Worm (Caenorhabditis elegans) whole organism, L4 larva: ENCODE results near the gene C44C10.12.

Experiments used
- F26F4.8 ChIP-seq: fragments of 200-800 bp; sonication (Bioruptor generic); conservative IDR thresholded peaks from 2 replicates; pipeline ENCODE4 v1.3.6; 2022; ENCODE audit warnings: missing genetic modification characterization, missing compliant biosample characterization
- T20F7.1 ChIP-seq: fragments of 200-800 bp; sonication (Bioruptor generic); optimal IDR thresholded peaks from 2 replicates; lab custom pipeline; 2018; ENCODE audit warnings: mild to moderate bottlenecking, missing genetic modification characterization, missing compliant biosample characterization
- T26A8.4 ChIP-seq: fragments of 200-800 bp; sonication (Bioruptor generic); IDR thresholded peaks from 2 replicates; pipeline ENCODE4 v1.3.6; 2022; ENCODE audit warnings: missing genetic modification characterization, missing compliant biosample characterization
- Y105C5A.15 ChIP-seq: fragments of 200-800 bp; sonication (Bioruptor generic); IDR thresholded peaks from 2 replicates; pipeline ENCODE4 v1.3.6; 2022; ENCODE audit warnings: missing genetic modification characterization, missing compliant biosample characterization
- Y48G9A.11 ChIP-seq: fragments of 200-800 bp; sonication (Bioruptor generic); IDR thresholded peaks from 2 replicates; pipeline ENCODE4 v1.3.6; 2022; ENCODE audit warnings: missing genetic modification reagents, missing genetic modification characterization, missing compliant biosample characterization
- Y75B8A.6 ChIP-seq: fragments of 200-800 bp; sonication (Bioruptor generic); IDR thresholded peaks from 2 replicates; pipeline ENCODE4 v1.3.6; 2022; ENCODE audit warnings: missing genetic modification reagents, missing genetic modification characterization, missing compliant biosample characterization
- aha-1 ChIP-seq: fragments of 150-350 bp; peaks from one replicate; lab custom pipeline; 2014; ENCODE audit warnings: missing biosample characterization, missing genetic modification characterization
- ceh-20 ChIP-seq: fragments of 200-800 bp; sonication (Bioruptor generic); IDR thresholded peaks from 2 replicates; pipeline ENCODE4 v1.3.6; 2022; ENCODE audit warnings: missing genetic modification reagents, missing genetic modification characterization, missing compliant biosample characterization
- ceh-82 ChIP-seq: sonication (generic microtip); optimal IDR thresholded peaks from 2 replicates; lab custom pipeline; 2017; ENCODE audit warnings: missing biosample characterization, missing genetic modification characterization
- ces-1 ChIP-seq: fragments of 150-350 bp; sonication (generic microtip); optimal IDR thresholded peaks from 4 replicates; lab custom pipeline; 2014; ENCODE audit warnings: missing biosample characterization, missing genetic modification reagents, missing genetic modification characterization
- daf-16 ChIP-seq, 3 experiments: sonication (generic microtip); optimal IDR thresholded peaks; 2 replicates each; lab custom pipeline; 2016 to 2017; ENCODE audit warnings: missing genetic modification characterization in 3 of 3, missing genetic modification reagents in 3 of 3, mild to moderate bottlenecking in 2 of 3, missing compliant biosample characterization in 2 of 3, missing biosample characterization in 1 of 3, moderate library complexity in 1 of 3
- dmd-6 ChIP-seq: fragments of 200-800 bp; sonication (Bioruptor generic); IDR thresholded peaks from 2 replicates; pipeline ENCODE4 v1.3.6; 2022; ENCODE audit warnings: missing genetic modification reagents, missing genetic modification characterization, missing compliant biosample characterization
- dmd-8 ChIP-seq: fragments of 200-800 bp; sonication (Bioruptor generic); IDR thresholded peaks from 2 replicates; pipeline ENCODE4 v1.3.6; 2022; ENCODE audit warnings: missing genetic modification characterization, missing compliant biosample characterization
- dve-1 ChIP-seq: sonication (generic microtip); optimal IDR thresholded peaks from 2 replicates; lab custom pipeline; 2017; ENCODE audit warnings: antibody characterized with exemption, mild to moderate bottlenecking, missing genetic modification characterization, missing compliant biosample characterization; ENCODE audit not compliant: insufficient read depth
- fos-1 ChIP-seq: fragments of 150-350 bp; optimal IDR thresholded peaks from 2 replicates; lab custom pipeline; 2014; ENCODE audit warnings: missing biosample characterization, missing genetic modification characterization
- gei-8 ChIP-seq: fragments of 200-800 bp; sonication (Bioruptor generic); optimal IDR thresholded peaks from 2 replicates; lab custom pipeline; 2018; ENCODE audit warnings: mild to moderate bottlenecking, missing genetic modification characterization, missing compliant biosample characterization
- hif-1 ChIP-seq, 2 experiments: sonication (generic microtip); optimal IDR thresholded peaks; 2 replicates each; lab custom pipeline; 2016 to 2017; ENCODE audit warnings: missing compliant biosample characterization in 2 of 2, missing genetic modification characterization in 2 of 2, missing genetic modification reagents in 2 of 2, missing genotype in 2 of 2, mild to moderate bottlenecking in 1 of 2
- hlh-11 ChIP-seq: fragments of 200-800 bp; sonication (Bioruptor generic); optimal IDR thresholded peaks from 2 replicates; lab custom pipeline; 2018; ENCODE audit warnings: mild to moderate bottlenecking, missing genetic modification characterization, missing compliant biosample characterization
- hlh-30 ChIP-seq: sonication (generic microtip); optimal IDR thresholded peaks from 2 replicates; lab custom pipeline; 2017; ENCODE audit warnings: antibody characterized with exemption, mild to moderate bottlenecking, missing genetic modification characterization, missing compliant biosample characterization; ENCODE audit not compliant: insufficient read depth
- lin-1 ChIP-seq: fragments of 200-800 bp; sonication (Bioruptor generic); IDR thresholded peaks from 2 replicates; pipeline ENCODE4 v1.3.6; 2022; ENCODE audit warnings: missing genetic modification reagents, missing genetic modification characterization, missing compliant biosample characterization
- lin-15B ChIP-seq: fragments of 150-350 bp; sonication (generic microtip); optimal IDR thresholded peaks from 3 replicates; lab custom pipeline; 2014; ENCODE audit warnings: missing biosample characterization, missing genetic modification characterization
- lin-38 ChIP-seq: fragments of 200-800 bp; sonication (Bioruptor generic); IDR thresholded peaks from 2 replicates; pipeline ENCODE4 v1.3.6; 2022; ENCODE audit warnings: missing genetic modification reagents, missing genetic modification characterization, missing compliant biosample characterization
- lsy-2 ChIP-seq, 2 experiments: fragments of 150-350 bp in 1 of 2; sonication (generic microtip) in 1 of 2; optimal IDR thresholded peaks; 2 replicates each; lab custom pipeline; 2014 to 2017; ENCODE audit warnings: missing biosample characterization in 2 of 2, missing genetic modification characterization in 2 of 2
- mdl-1 ChIP-seq, 2 experiments: fragments of 150-350 bp in 1 of 2; sonication (generic microtip) in 1 of 2; optimal IDR thresholded peaks; 2 replicates each; lab custom pipeline; 2014 to 2017; ENCODE audit warnings: missing biosample characterization in 2 of 2, missing genetic modification characterization in 2 of 2
- mep-1 ChIP-seq: fragments of 150-350 bp; sonication (generic microtip); optimal IDR thresholded peaks from 3 replicates; lab custom pipeline; 2014; ENCODE audit warnings: missing biosample characterization, missing genetic modification characterization
- mes-2 ChIP-seq: sonication (generic microtip); optimal IDR thresholded peaks from 2 replicates; lab custom pipeline; 2016; ENCODE audit warnings: missing genotype, mild to moderate bottlenecking, missing genetic modification characterization, missing compliant biosample characterization; ENCODE audit not compliant: poor library complexity, severe bottlenecking
- mxl-3 ChIP-seq: fragments of 200-800 bp; sonication (Bioruptor generic); optimal IDR thresholded peaks from 2 replicates; lab custom pipeline; 2018; ENCODE audit warnings: mild to moderate bottlenecking, missing genetic modification characterization, missing compliant biosample characterization
- nhr-10 ChIP-seq: fragments of 150-350 bp; optimal IDR thresholded peaks from 2 replicates; lab custom pipeline; 2014; ENCODE audit warnings: missing biosample characterization, missing genetic modification characterization
- nhr-102 ChIP-seq: sonication (generic microtip); optimal IDR thresholded peaks from 2 replicates; lab custom pipeline; 2016; ENCODE audit warnings: mild to moderate bottlenecking, missing genetic modification characterization, moderate library complexity, missing compliant biosample characterization
- nhr-111 ChIP-seq: fragments of 200-800 bp; sonication (Bioruptor generic); optimal IDR thresholded peaks from 2 replicates; lab custom pipeline; 2018; ENCODE audit warnings: mild to moderate bottlenecking, missing genetic modification characterization, missing compliant biosample characterization
- nhr-28 ChIP-seq: fragments of 150-350 bp; optimal IDR thresholded peaks from 2 replicates; lab custom pipeline; 2014; ENCODE audit warnings: missing biosample characterization, missing genetic modification characterization
- nhr-48 ChIP-seq: sonication (generic microtip); optimal IDR thresholded peaks from 2 replicates; lab custom pipeline; 2016; ENCODE audit warnings: mild to moderate bottlenecking, missing genetic modification characterization, missing compliant biosample characterization
- nhr-6 ChIP-seq: fragments of 150-350 bp; optimal IDR thresholded peaks from 2 replicates; lab custom pipeline; 2014; ENCODE audit warnings: missing biosample characterization, missing genetic modification characterization
- nhr-76 ChIP-seq: fragments of 150-350 bp; optimal IDR thresholded peaks from 2 replicates; lab custom pipeline; 2014; ENCODE audit warnings: missing biosample characterization, missing genetic modification characterization
- nhr-77 ChIP-seq: fragments of 150-350 bp; optimal IDR thresholded peaks from 2 replicates; lab custom pipeline; 2014; ENCODE audit warnings: missing biosample characterization, missing genetic modification characterization
- pha-4 ChIP-seq, 2 experiments: fragments of 150-350 bp in 1 of 2; fragments of 200-800 bp in 1 of 2; sonication (Bioruptor generic) in 1 of 2; IDR thresholded peaks in 1 of 2; optimal IDR thresholded peaks in 1 of 2; 2 replicates each; pipeline versions ENCODE4 v1.3.6 to Lab custom; 2014 to 2022; ENCODE audit warnings: missing genetic modification characterization in 2 of 2, missing genetic modification reagents in 2 of 2, missing biosample characterization in 1 of 2, missing compliant biosample characterization in 1 of 2
- php-3 ChIP-seq: fragments of 200-800 bp; sonication (Bioruptor generic); IDR thresholded peaks from 2 replicates; pipeline ENCODE4 v1.3.6; 2022; ENCODE audit warnings: missing genetic modification reagents, missing genetic modification characterization, missing compliant biosample characterization
- pqm-1 ChIP-seq: sonication (generic microtip); optimal IDR thresholded peaks from 2 replicates; lab custom pipeline; 2017; ENCODE audit warnings: missing biosample characterization, missing genetic modification characterization
- spr-3 ChIP-seq: fragments of 200-800 bp; sonication (Bioruptor generic); optimal IDR thresholded peaks from 2 replicates; lab custom pipeline; 2018; ENCODE audit warnings: mild to moderate bottlenecking, missing genetic modification characterization, missing compliant biosample characterization
- tra-1 ChIP-seq: fragments of 200-800 bp; sonication (Bioruptor generic); IDR thresholded peaks from 2 replicates; pipeline ENCODE4 v1.3.6; 2022; ENCODE audit warnings: missing genetic modification reagents, missing genetic modification characterization, missing compliant biosample characterization
- ztf-7 ChIP-seq: fragments of 150-350 bp; optimal IDR thresholded peaks from 2 replicates; lab custom pipeline; 2014; ENCODE audit warnings: missing biosample characterization, missing genetic modification characterization

C44C10.12 gene

DNA sequence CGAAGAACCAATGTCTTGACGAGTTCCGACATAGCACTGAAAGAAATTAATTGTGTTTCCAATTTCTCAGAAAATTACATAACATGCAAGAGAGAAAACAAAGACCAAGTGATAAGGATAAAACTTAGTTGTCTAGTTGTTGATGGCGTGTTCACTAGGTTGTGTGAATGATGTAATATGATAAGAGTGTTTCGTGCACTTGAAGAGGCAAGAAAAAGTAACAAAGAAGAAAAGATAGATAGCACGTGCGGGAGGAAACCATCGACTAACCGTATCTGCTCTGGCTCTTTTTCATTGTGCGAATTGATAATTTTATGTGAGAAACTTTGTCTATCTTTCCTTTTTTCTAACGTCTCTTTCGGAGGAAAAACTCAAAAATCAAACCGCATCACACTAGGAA, 35.2 kb upstream of the C44C10.12 start, which contains the start of gene sfxn-1.5:
sfxn-1.5 (minus strand) TSS at position 36 of the 400 bp plus-strand sequence.
- TF ChIP-seq T26A8.4 (no peak), pha-4 (GFP tag; IDR thresholded peaks at IDR 0.05; lab: Robert Waterston, UW) (peak; percentile 29; the same call in 1 of the 2 replicates), pha-4 (tag; optimal IDR thresholded peaks at IDR 0.05; lab: Kevin White, UChicago) (no peak), nhr-76 (no peak), lsy-2 (tag; optimal IDR thresholded peaks at IDR 0.05; lab: Kevin White, UChicago) (peak in 1 of 2 experiments; percentile 32), nhr-102 (tag; lab: Kevin White, UChicago) (peak; percentile 13), php-3 (peak; percentile 60), pqm-1 (tag; lab: Kevin White, UChicago) (peak; percentile 97), mxl-3 (GFP tag; lab: Kevin White, UChicago) (peak; percentile 55), hlh-11 (peak; percentile 82), dmd-6 (GFP tag; lab: Robert Waterston, UW) (peak; percentile 95), Y105C5A.15 (no peak), ceh-20 (GFP tag; lab: Robert Waterston, UW) (no peak), ces-1 (GFP tag; lab: Kevin White, UChicago) (no peak), spr-3 (GFP tag; lab: Kevin White, UChicago) (no peak), nhr-6 (tag; lab: Kevin White, UChicago) (peak; percentile 37), hlh-30 (tag; lab: Kevin White, UChicago) (peak; percentile 16), ztf-7 (tag; lab: Kevin White, UChicago) (peak; percentile 71), aha-1 (tag; lab: Kevin White, UChicago) (peak; percentile 32), dmd-8 (GFP tag; lab: Robert Waterston, UW) (no peak), F26F4.8 (GFP tag; lab: Robert Waterston, UW) (no peak), daf-16 (GFP tag; optimal IDR thresholded peaks at IDR 0.05; lab: Kevin White, UChicago) (no peak), daf-16 (tag; optimal IDR thresholded peaks at IDR 0.05; lab: Kevin White, UChicago) (peak; percentile 98), dve-1 (tag; lab: Kevin White, UChicago) (peak; percentile 95), T20F7.1 (GFP tag; lab: Kevin White, UChicago) (peak; percentile 6), nhr-48 (tag; lab: Kevin White, UChicago) (peak; percentile 84), nhr-10 (tag; lab: Kevin White, UChicago) (peak; percentile 58), mes-2 (tag; lab: Kevin White, UChicago) (peak; percentile 39), nhr-28 (peak; percentile 90), gei-8 (GFP tag; lab: Kevin White, UChicago) (no peak), ceh-82 (tag; lab: Kevin White, UChicago) (no peak), lin-15B (tag; lab: Kevin White, UChicago) (no peak), Y75B8A.6 (GFP tag; lab: Robert Waterston, UW) (no peak), mdl-1 (tag; optimal IDR thresholded peaks at IDR 0.05; lab: Kevin White, UChicago) (peak in 1 of 2 experiments; percentile 83), tra-1 (peak; percentile 68), nhr-111 (GFP tag; lab: Kevin White, UChicago) (no peak), fos-1 (tag; lab: Kevin White, UChicago) (no peak), Y48G9A.11 (GFP tag; lab: Robert Waterston, UW) (no peak), hif-1 (tag; optimal IDR thresholded peaks at IDR 0.05; lab: Kevin White, UChicago) (peak in 1 of 2 experiments; percentile 23), lin-38 (GFP tag; lab: Robert Waterston, UW) (no peak), mep-1 (tag; lab: Kevin White, UChicago) (peak; percentile 63), nhr-77 (tag; lab: Kevin White, UChicago) (peak; percentile 90), lin-1 (peak; percentile 75)
- TF ChIP-seq, all 104 proteins: peak for 25
